Worm (Caenorhabditis elegans) whole organism, L4 larva: ENCODE data around the gene Y37E11AL.2.

Source experiments
- ZK546.5 ChIP-seq, 2 experiments: sonication (generic microtip); optimal IDR thresholded peaks; 2 replicates each; lab custom pipeline; 2017; ENCODE audit warnings: missing biosample characterization in 2 of 2, missing genetic modification characterization in 2 of 2
- arid-1 ChIP-seq: fragments of 200-800 bp; sonication (Bioruptor generic); conservative IDR thresholded peaks from 2 replicates; pipeline ENCODE4 v1.3.6; 2022; ENCODE audit warnings: missing genetic modification reagents, missing genetic modification characterization, missing compliant biosample characterization
- cey-2 ChIP-seq: sonication (generic microtip); optimal IDR thresholded peaks from 3 replicates; lab custom pipeline; 2017; ENCODE audit warnings: missing genetic modification characterization, mild to moderate bottlenecking, missing compliant biosample characterization, antibody characterized with exemption, borderline replicate concordance; ENCODE audit not compliant: insufficient read depth
- daf-16 ChIP-seq, 3 experiments: sonication (generic microtip); optimal IDR thresholded peaks; 2 replicates each; lab custom pipeline; 2016 to 2017; ENCODE audit warnings: missing genetic modification characterization in 3 of 3, missing genetic modification reagents in 3 of 3, mild to moderate bottlenecking in 2 of 3, missing compliant biosample characterization in 2 of 3, missing biosample characterization in 1 of 3, moderate library complexity in 1 of 3
- dmd-6 ChIP-seq: fragments of 200-800 bp; sonication (Bioruptor generic); IDR thresholded peaks from 2 replicates; pipeline ENCODE4 v1.3.6; 2022; ENCODE audit warnings: missing genetic modification reagents, missing genetic modification characterization, missing compliant biosample characterization
- dmd-8 ChIP-seq: fragments of 200-800 bp; sonication (Bioruptor generic); IDR thresholded peaks from 2 replicates; pipeline ENCODE4 v1.3.6; 2022; ENCODE audit warnings: missing genetic modification characterization, missing compliant biosample characterization
- hif-1 ChIP-seq, 2 experiments: sonication (generic microtip); optimal IDR thresholded peaks; 2 replicates each; lab custom pipeline; 2016 to 2017; ENCODE audit warnings: missing compliant biosample characterization in 2 of 2, missing genetic modification characterization in 2 of 2, missing genetic modification reagents in 2 of 2, missing genotype in 2 of 2, mild to moderate bottlenecking in 1 of 2
- hlh-11 ChIP-seq: fragments of 200-800 bp; sonication (Bioruptor generic); optimal IDR thresholded peaks from 2 replicates; lab custom pipeline; 2018; ENCODE audit warnings: mild to moderate bottlenecking, missing genetic modification characterization, missing compliant biosample characterization
- hlh-30 ChIP-seq: sonication (generic microtip); optimal IDR thresholded peaks from 2 replicates; lab custom pipeline; 2017; ENCODE audit warnings: antibody characterized with exemption, mild to moderate bottlenecking, missing genetic modification characterization, missing compliant biosample characterization; ENCODE audit not compliant: insufficient read depth
- hmg-1.1 ChIP-seq: fragments of 200-800 bp; sonication (Bioruptor generic); IDR thresholded peaks from 2 replicates; pipeline ENCODE4 v1.3.6; 2022; ENCODE audit warnings: missing genetic modification reagents, missing genetic modification characterization, missing compliant biosample characterization
- lin-29 ChIP-seq: fragments of 200-800 bp; sonication (Bioruptor generic); IDR thresholded peaks from 2 replicates; pipeline ENCODE4 v1.3.6; 2022; ENCODE audit warnings: missing genetic modification reagents, missing genetic modification characterization, missing compliant biosample characterization
- nhr-11 ChIP-seq: fragments of 150-350 bp; optimal IDR thresholded peaks from 2 replicates; lab custom pipeline; 2014; ENCODE audit warnings: missing biosample characterization, missing genetic modification characterization
- nhr-237 ChIP-seq: sonication (generic microtip); optimal IDR thresholded peaks from 2 replicates; lab custom pipeline; 2017; ENCODE audit warnings: missing biosample characterization, missing genetic modification characterization
- nhr-28 ChIP-seq: fragments of 150-350 bp; optimal IDR thresholded peaks from 2 replicates; lab custom pipeline; 2014; ENCODE audit warnings: missing biosample characterization, missing genetic modification characterization
- nhr-76 ChIP-seq: fragments of 150-350 bp; optimal IDR thresholded peaks from 2 replicates; lab custom pipeline; 2014; ENCODE audit warnings: missing biosample characterization, missing genetic modification characterization
- php-3 ChIP-seq: fragments of 200-800 bp; sonication (Bioruptor generic); IDR thresholded peaks from 2 replicates; pipeline ENCODE4 v1.3.6; 2022; ENCODE audit warnings: missing genetic modification reagents, missing genetic modification characterization, missing compliant biosample characterization
- rbr-2 ChIP-seq: sonication (generic microtip); optimal IDR thresholded peaks from 2 replicates; lab custom pipeline; 2016; ENCODE audit warnings: missing genotype, missing genetic modification characterization, missing compliant biosample characterization
- saeg-2 ChIP-seq: fragments of 200-800 bp; sonication (Bioruptor generic); IDR thresholded peaks from 2 replicates; pipeline ENCODE4 v1.3.6; 2022; ENCODE audit warnings: missing genetic modification reagents, missing genetic modification characterization, missing compliant biosample characterization
- sdz-12 ChIP-seq: fragments of 200-800 bp; sonication (Bioruptor generic); optimal IDR thresholded peaks from 2 replicates; lab custom pipeline; 2018; ENCODE audit warnings: mild to moderate bottlenecking, missing genetic modification characterization, missing compliant biosample characterization
- set-16 ChIP-seq: fragments of 200-800 bp; sonication (Bioruptor generic); IDR thresholded peaks from 2 replicates; pipeline ENCODE4 v1.3.6; 2022; ENCODE audit warnings: missing genetic modification reagents, missing genetic modification characterization, missing compliant biosample characterization
- unc-62 ChIP-seq, 3 experiments: fragments of 150-350 bp in 1 of 3; sonication (generic microtip); optimal IDR thresholded peaks in 2 of 3; peaks in 1 of 3; 1 replicate in 1 of 3; 2 replicates in 2 of 3; lab custom pipeline; 2014 to 2017; ENCODE audit warnings: missing biosample characterization in 3 of 3, missing genetic modification characterization in 3 of 3, missing genetic modification reagents in 3 of 3, missing genotype in 1 of 3
- zip-11 ChIP-seq: fragments of 200-800 bp; sonication (Bioruptor generic); IDR thresholded peaks from 2 replicates; pipeline ENCODE4 v1.3.6; 2022; ENCODE audit warnings: missing genetic modification characterization, missing compliant biosample characterization
- zip-2 ChIP-seq: fragments of 150-350 bp; optimal IDR thresholded peaks from 2 replicates; lab custom pipeline; 2014; ENCODE audit warnings: missing biosample characterization, missing genetic modification characterization
- ztf-11 ChIP-seq: fragments of 150-350 bp; optimal IDR thresholded peaks from 2 replicates; lab custom pipeline; 2014; ENCODE audit warnings: missing biosample characterization, missing genetic modification characterization
- ztf-7 ChIP-seq: fragments of 150-350 bp; optimal IDR thresholded peaks from 2 replicates; lab custom pipeline; 2014; ENCODE audit warnings: missing biosample characterization, missing genetic modification characterization

Gene Y37E11AL.2

DNA sequence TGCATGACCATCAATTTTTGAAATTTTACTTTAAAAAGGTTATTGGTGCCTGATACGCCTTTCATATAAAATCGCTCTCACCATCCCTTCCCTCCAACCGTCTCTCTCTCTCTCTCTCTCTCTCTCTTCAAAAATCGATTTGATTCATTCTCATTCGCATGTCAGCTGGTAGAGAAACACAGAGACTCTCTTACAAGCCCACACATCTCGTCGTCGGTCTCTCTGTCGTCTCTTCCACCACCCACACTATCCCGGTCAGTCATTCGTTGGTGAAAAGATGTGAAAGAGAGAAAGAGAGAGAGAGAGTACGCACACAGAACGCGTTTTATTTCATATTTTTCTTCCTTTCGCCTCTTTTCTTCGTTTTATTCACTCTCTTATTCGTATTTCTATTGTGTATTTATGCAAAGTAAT, 44.1 kb downstream of the Y37E11AL.2 start (continued):
- TF ChIP-seq cey-2 (no peak), sdz-12 (no peak), nhr-11 (peak; percentile 83), zip-2 (tag; lab: Kevin White, UChicago) (no peak), lin-29 (GFP tag; lab: Robert Waterston, UW) (no peak), ztf-11 (tag; lab: Kevin White, UChicago) (no peak), rbr-2 (tag; lab: Kevin White, UChicago) (peak; percentile 81), nhr-28 (peak; percentile 86), saeg-2 (GFP tag; lab: Robert Waterston, UW) (no peak), hlh-30 (tag; lab: Kevin White, UChicago) (peak; percentile 95), hif-1 (tag; optimal IDR thresholded peaks at IDR 0.05; lab: Kevin White, UChicago) (peak in 1 of 2 experiments; percentile 61), zip-11 (GFP tag; lab: Robert Waterston, UW) (no peak), daf-16 (GFP tag; optimal IDR thresholded peaks at IDR 0.05; lab: Kevin White, UChicago) (no peak), daf-16 (tag; optimal IDR thresholded peaks at IDR 0.05; lab: Kevin White, UChicago) (peak; percentile 67)

DNA sequence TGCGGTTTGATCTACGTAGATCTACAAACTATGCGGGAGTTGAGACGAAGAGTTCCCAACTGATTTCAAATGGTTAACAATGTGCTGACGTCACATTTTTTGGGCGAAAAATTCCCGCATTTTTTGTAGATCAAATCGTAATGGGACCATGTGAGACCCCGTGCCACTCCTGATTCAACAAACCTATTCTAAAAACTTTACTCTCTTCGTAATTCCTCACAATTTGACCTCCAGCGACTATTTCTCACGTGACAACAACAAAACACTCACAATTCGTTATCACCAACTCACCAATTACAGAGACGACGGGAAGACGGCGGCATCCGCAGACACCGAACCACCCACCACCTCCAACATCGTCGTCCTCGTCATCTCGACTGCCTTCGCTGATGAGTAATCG, 45.4 kb downstream of the Y37E11AL.2 start, which contains the start of gene siah-1:
Gene siah-1 (plus strand): TSS at position 301 of the 400 bp plus-strand sequence.
- TF ChIP-seq hmg-1.1, result peak; percentile 28; the same call in 1 of the 2 replicates
- no peak for TF ChIP-seq ZK546.5 (tag; optimal IDR thresholded peaks at IDR 0.05; lab: Kevin White, UChicago)
- TF ChIP-seq hlh-11, result peak; percentile 31
- no peak for TF ChIP-seq nhr-76
- no peak for TF ChIP-seq ztf-7 (tag; lab: Kevin White, UChicago)
- TF ChIP-seq dmd-6 (GFP tag; lab: Robert Waterston, UW), result peak; percentile 30
- TF ChIP-seq arid-1, result no peak
- no peak for TF ChIP-seq nhr-237 (tag; lab: Kevin White, UChicago)
- TF ChIP-seq unc-62 (GFP tag; optimal IDR thresholded peaks at IDR 0.05 in 1 of 2; lab: Kevin White, UChicago), result peak in 1 of 2 experiments; percentile 55
- no peak for TF ChIP-seq unc-62 (tag; optimal IDR thresholded peaks at IDR 0.05; lab: Kevin White, UChicago)
- 0 out of 2 replicates have a peak, but pooled peaks have one; percentile 17 for TF ChIP-seq set-16 (GFP tag; lab: Robert Waterston, UW)

DNA sequence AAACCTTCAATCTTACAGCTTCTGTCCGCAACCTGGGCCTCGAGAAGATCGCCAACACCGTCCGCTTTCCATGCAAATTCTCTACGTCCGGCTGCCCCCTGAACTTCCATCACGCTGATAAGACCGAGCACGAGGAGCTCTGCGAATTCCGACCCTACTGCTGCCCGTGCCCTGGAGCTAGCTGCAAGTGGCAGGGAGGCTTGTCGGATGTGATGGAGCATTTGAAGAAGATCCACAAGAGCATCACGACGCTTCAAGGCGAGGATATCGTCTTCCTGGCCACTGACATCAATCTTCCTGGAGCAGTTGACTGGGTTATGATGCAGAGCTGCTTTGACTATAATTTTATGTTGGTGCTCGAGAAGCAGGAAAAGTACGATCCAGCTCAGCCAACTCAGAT, 47.5 kb downstream of the Y37E11AL.2 start:
- TF ChIP-seq php-3 (GFP tag; lab: Robert Waterston, UW), result no peak
- TF ChIP-seq dmd-8 (GFP tag; lab: Robert Waterston, UW), result 0 out of 2 replicates have a peak, but pooled peaks have one; percentile 10
- TF ChIP-seq set-16 (GFP tag; lab: Robert Waterston, UW), result peak; percentile 72
